Fruit fly (Drosophila melanogaster) whole organism, prepupa: ENCODE results near the gene rt.

Experiments
- CG10631 ChIP-seq: fragments of 200-800 bp; sonication (Bioruptor generic); optimal IDR thresholded peaks from 2 replicates; lab custom pipeline; 2016; ENCODE audit warnings: missing biosample characterization, missing genetic modification characterization
- CG32006 ChIP-seq: fragments of 200-800 bp; sonication (Bioruptor generic); optimal IDR thresholded peaks from 3 replicates; lab custom pipeline; 2017; ENCODE audit warnings: missing biosample characterization, mild to moderate bottlenecking, missing genetic modification characterization
- CG34406 ChIP-seq: fragments of 200-800 bp; sonication (Bioruptor generic); optimal IDR thresholded peaks from 3 replicates; lab custom pipeline; 2016; ENCODE audit warnings: missing biosample characterization, missing genetic modification characterization
- CG6276 ChIP-seq: fragments of 200-800 bp; sonication (Bioruptor generic); optimal IDR thresholded peaks from 2 replicates; lab custom pipeline; 2017; ENCODE audit warnings: missing biosample characterization, mild to moderate bottlenecking, missing genetic modification characterization
- CG8319 ChIP-seq: fragments of 200-800 bp; sonication (Bioruptor generic); optimal IDR thresholded peaks from 3 replicates; lab custom pipeline; 2016; ENCODE audit warnings: missing biosample characterization, missing genetic modification characterization
- Gug ChIP-seq: fragments of 200-800 bp; sonication (Bioruptor generic); IDR thresholded peaks from 2 replicates; pipeline ENCODE4 v1.3.6; 2022; ENCODE audit warnings: missing biosample characterization, missing genetic modification characterization
- OdsH ChIP-seq: fragments of 200-800 bp; sonication (Bioruptor generic); optimal IDR thresholded peaks from 3 replicates; lab custom pipeline; 2016; ENCODE audit warnings: missing biosample characterization, missing genetic modification characterization
- eg ChIP-seq: fragments of 200-800 bp; sonication (Bioruptor generic); IDR thresholded peaks from 3 replicates; pipeline ENCODE4 v1.3.6; 2022; ENCODE audit warnings: missing biosample characterization, missing genetic modification characterization
- esn ChIP-seq: fragments of 200-800 bp; sonication (Bioruptor generic); optimal IDR thresholded peaks from 2 replicates; lab custom pipeline; 2016; ENCODE audit warnings: missing biosample characterization, mild to moderate bottlenecking, missing genetic modification characterization, moderate library complexity
- fkh ChIP-seq: fragments of 200-800 bp; sonication (Bioruptor generic); optimal IDR thresholded peaks from 3 replicates; lab custom pipeline; 2017; ENCODE audit warnings: missing biosample characterization, mild to moderate bottlenecking, missing genetic modification characterization, moderate library complexity
- svp ChIP-seq: fragments of 200-800 bp; sonication (Bioruptor generic); peaks from one replicate; lab custom pipeline; 2016; ENCODE audit warnings: missing biosample characterization, missing genetic modification characterization

- no peak for TF ChIP-seq CG8319
- no peak for TF ChIP-seq svp (GFP tag; lab: Kevin White, UChicago)
- TF ChIP-seq fkh (GFP tag; lab: Kevin White, UChicago) = no peak
- no peak for TF ChIP-seq CG32006 (GFP tag; lab: Kevin White, UChicago)
- TF ChIP-seq eg (GFP tag; lab: Robert Waterston, UW) = no peak
- no peak for TF ChIP-seq CG34406 (GFP tag; lab: Kevin White, UChicago)
- TF ChIP-seq OdsH (GFP tag; lab: Kevin White, UChicago) = no peak
- no peak for TF ChIP-seq CG6276 (GFP tag; lab: Kevin White, UChicago)
- TF ChIP-seq esn = no peak
- TF ChIP-seq CG10631 (GFP tag; lab: Kevin White, UChicago) = no peak
- no peak for TF ChIP-seq Gug (GFP tag; lab: Robert Waterston, UW)
These were observed 9.1 kb upstream of the rt start, which contains the start of gene CG7368 for dm6 chr3L:11596585-11597252.
